Worm (Caenorhabditis elegans) whole organism, late embryonic: ENCODE data around the gene C18B2.2.
A peak's percentile ranks its signal among the peaks of the same experiment; 100 is the strongest.

Experiments
- K02D7.2 ChIP-seq: sonication (generic microtip); optimal IDR thresholded peaks from 2 replicates; lab custom pipeline; 2017; ENCODE audit warnings: mild to moderate bottlenecking, missing genetic modification characterization, missing compliant biosample characterization
- T23F11.4 ChIP-seq: fragments of 200-800 bp; sonication (Bioruptor generic); optimal IDR thresholded peaks from 2 replicates; lab custom pipeline; 2018; ENCODE audit warnings: mild to moderate bottlenecking, missing genetic modification characterization, missing compliant biosample characterization
- ahr-1 ChIP-seq: sonication (generic microtip); optimal IDR thresholded peaks from 2 replicates; lab custom pipeline; 2016; ENCODE audit warnings: missing genetic modification characterization, missing compliant biosample characterization
- ama-1 ChIP-seq: fragments of 150-350 bp; optimal IDR thresholded peaks from 2 replicates; lab custom pipeline; 2014
- ceh-19 ChIP-seq: fragments of 200-800 bp; sonication (Bioruptor generic); optimal IDR thresholded peaks from 2 replicates; lab custom pipeline; 2018; ENCODE audit warnings: mild to moderate bottlenecking, missing genetic modification characterization, missing compliant biosample characterization
- ceh-2 ChIP-seq: sonication (generic microtip); optimal IDR thresholded peaks from 2 replicates; lab custom pipeline; 2016; ENCODE audit warnings: missing genotype, missing genetic modification characterization, missing compliant biosample characterization
- ceh-45 ChIP-seq: fragments of 200-800 bp; sonication (Bioruptor generic); IDR thresholded peaks from 2 replicates; pipeline ENCODE4 v1.3.6; 2022; ENCODE audit warnings: missing genetic modification reagents, missing genetic modification characterization, missing compliant biosample characterization
- ceh-6 ChIP-seq: fragments of 200-800 bp; sonication (Bioruptor generic); optimal IDR thresholded peaks from 2 replicates; lab custom pipeline; 2018; ENCODE audit warnings: mild to moderate bottlenecking, missing genetic modification characterization, missing compliant biosample characterization
- ceh-9 ChIP-seq: sonication (generic microtip); optimal IDR thresholded peaks from 2 replicates; lab custom pipeline; 2016; ENCODE audit warnings: mild to moderate bottlenecking, missing genetic modification characterization, inconsistent platforms, missing compliant biosample characterization
- dmd-4 ChIP-seq: sonication (generic microtip); optimal IDR thresholded peaks from 2 replicates; lab custom pipeline; 2016; ENCODE audit warnings: borderline replicate concordance, missing genetic modification characterization, missing compliant biosample characterization
- elt-2 ChIP-seq: sonication (generic microtip); optimal IDR thresholded peaks from 2 replicates; lab custom pipeline; 2016; ENCODE audit warnings: missing genetic modification reagents, missing genetic modification characterization, missing compliant biosample characterization
- eyg-1 ChIP-seq: sonication (generic microtip); optimal IDR thresholded peaks from 2 replicates; lab custom pipeline; 2016; ENCODE audit warnings: missing genotype, missing genetic modification characterization, missing compliant biosample characterization
- fkh-10 ChIP-seq: fragments of 150-350 bp; optimal IDR thresholded peaks from 2 replicates; lab custom pipeline; 2014; ENCODE audit warnings: missing biosample characterization, missing genetic modification reagents, missing genetic modification characterization
- fkh-6 ChIP-seq: sonication (generic microtip); optimal IDR thresholded peaks from 2 replicates; lab custom pipeline; 2016; ENCODE audit warnings: missing genetic modification characterization, missing compliant biosample characterization
- gmeb-2 ChIP-seq: sonication (generic microtip); optimal IDR thresholded peaks from 2 replicates; lab custom pipeline; 2016; ENCODE audit warnings: missing genetic modification characterization, inconsistent platforms, missing compliant biosample characterization
- hlh-8 ChIP-seq: sonication (generic microtip); optimal IDR thresholded peaks from 2 replicates; lab custom pipeline; 2016; ENCODE audit warnings: missing genotype, missing genetic modification characterization, missing compliant biosample characterization
- lin-11 ChIP-seq: fragments of 200-800 bp; sonication (Bioruptor generic); optimal IDR thresholded peaks from 2 replicates; lab custom pipeline; 2018; ENCODE audit warnings: mild to moderate bottlenecking, missing genetic modification characterization, missing compliant biosample characterization
- madf-2 ChIP-seq: sonication (generic microtip); optimal IDR thresholded peaks from 2 replicates; lab custom pipeline; 2017; ENCODE audit warnings: missing genetic modification characterization, missing compliant biosample characterization
- mec-3 ChIP-seq: sonication (generic microtip); optimal IDR thresholded peaks from 2 replicates; lab custom pipeline; 2016; ENCODE audit warnings: borderline replicate concordance, missing genetic modification characterization, missing compliant biosample characterization
- nfya-1 ChIP-seq: sonication (generic microtip); optimal IDR thresholded peaks from 2 replicates; lab custom pipeline; 2017; ENCODE audit warnings: missing genetic modification characterization, mild to moderate bottlenecking, missing compliant biosample characterization, antibody characterized with exemption, moderate library complexity
- nhr-11 ChIP-seq: fragments of 150-350 bp; optimal IDR thresholded peaks from 2 replicates; lab custom pipeline; 2014; ENCODE audit warnings: missing biosample characterization, missing genetic modification characterization
- nhr-232 ChIP-seq: sonication (generic microtip); optimal IDR thresholded peaks from 2 replicates; lab custom pipeline; 2016; ENCODE audit warnings: missing genetic modification characterization, missing compliant biosample characterization
- odd-2 ChIP-seq: sonication (generic microtip); optimal IDR thresholded peaks from 2 replicates; lab custom pipeline; 2017; ENCODE audit warnings: antibody characterized with exemption, mild to moderate bottlenecking, missing genetic modification characterization, missing compliant biosample characterization
- pag-3 ChIP-seq: sonication (generic microtip); optimal IDR thresholded peaks from 2 replicates; lab custom pipeline; 2016; ENCODE audit warnings: missing compliant biosample characterization, missing genetic modification characterization, borderline replicate concordance
- pax-1 ChIP-seq: fragments of 150-350 bp; optimal IDR thresholded peaks from 2 replicates; lab custom pipeline; 2014; ENCODE audit warnings: missing biosample characterization, missing genetic modification characterization
- pha-2 ChIP-seq: sonication (generic microtip); optimal IDR thresholded peaks from 2 replicates; lab custom pipeline; 2017; ENCODE audit warnings: mild to moderate bottlenecking, missing genetic modification characterization, missing compliant biosample characterization
- pha-4 ChIP-seq: fragments of 150-350 bp; optimal IDR thresholded peaks from 2 replicates; lab custom pipeline; 2018; ENCODE audit warnings: missing biosample characterization, missing genetic modification reagents, missing genetic modification characterization
- pros-1 ChIP-seq: fragments of 150-350 bp; optimal IDR thresholded peaks from 2 replicates; lab custom pipeline; 2014; ENCODE audit warnings: missing biosample characterization, missing genetic modification reagents, missing genetic modification characterization
- sdc-2 ChIP-seq: sonication (generic microtip); optimal IDR thresholded peaks from 2 replicates; lab custom pipeline; 2016; ENCODE audit warnings: missing genotype, missing genetic modification characterization, missing compliant biosample characterization
- sox-2 ChIP-seq: fragments of 200-800 bp; sonication (Bioruptor generic); IDR thresholded peaks from 2 replicates; pipeline ENCODE4 v1.3.6; 2022; ENCODE audit warnings: missing genetic modification reagents, missing genetic modification characterization, missing compliant biosample characterization
- sox-4 ChIP-seq: sonication (generic microtip); optimal IDR thresholded peaks from 2 replicates; lab custom pipeline; 2017; ENCODE audit warnings: mild to moderate bottlenecking, missing genetic modification characterization, inconsistent platforms, missing compliant biosample characterization
- tbx-2 ChIP-seq: sonication (generic microtip); optimal IDR thresholded peaks from 2 replicates; lab custom pipeline; 2016; ENCODE audit warnings: missing genetic modification characterization, missing compliant biosample characterization
- tbx-7 ChIP-seq: sonication (generic microtip); optimal IDR thresholded peaks from 2 replicates; lab custom pipeline; 2016; ENCODE audit warnings: missing genotype, missing genetic modification characterization, missing compliant biosample characterization
- ttx-3 ChIP-seq: sonication (generic microtip); optimal IDR thresholded peaks from 2 replicates; lab custom pipeline; 2016; ENCODE audit warnings: missing genetic modification reagents, missing genetic modification characterization, missing compliant biosample characterization
- unc-3 ChIP-seq, 2 experiments: fragments of 200-800 bp in 1 of 2; sonication (Bioruptor generic) in 1 of 2; sonication (generic microtip) in 1 of 2; conservative IDR thresholded peaks in 1 of 2; optimal IDR thresholded peaks in 1 of 2; 2 replicates each; pipeline versions ENCODE4 v1.3.6 to Lab custom; 2016 to 2022; ENCODE audit warnings: missing compliant biosample characterization in 2 of 2, missing genetic modification characterization in 2 of 2, missing genetic modification reagents in 1 of 2
- unc-42 ChIP-seq: sonication (generic microtip); optimal IDR thresholded peaks from 2 replicates; lab custom pipeline; 2016; ENCODE audit warnings: missing genotype, missing genetic modification characterization, missing compliant biosample characterization
- zip-5 ChIP-seq: sonication (generic microtip); optimal IDR thresholded peaks from 2 replicates; lab custom pipeline; 2016; ENCODE audit warnings: missing genetic modification characterization, missing compliant biosample characterization
- ztf-16 ChIP-seq: sonication (generic microtip); optimal IDR thresholded peaks from 2 replicates; lab custom pipeline; 2017; ENCODE audit warnings: missing genetic modification characterization, missing compliant biosample characterization

Gene C18B2.2

ce11 chrX:3650100-3650809, 27.0 kb downstream of the C18B2.2 start, which contains the start of the genes sax-1 and R11G1.2 (continued):
- peak; percentile 56 for TF ChIP-seq sdc-2 (tag; lab: Kevin White, UChicago)
- TF ChIP-seq sox-2 (GFP tag; lab: Robert Waterston, UW): peak; percentile 53
- TF ChIP-seq nfya-1 (tag; lab: Kevin White, UChicago): peak; percentile 69
- TF ChIP-seq dmd-4: no peak
- TF ChIP-seq nhr-232 (tag; lab: Kevin White, UChicago): no peak
- TF ChIP-seq pag-3 (tag; lab: Kevin White, UChicago): no peak
- TF ChIP-seq ceh-2 (tag; lab: Kevin White, UChicago): peak; percentile 2
- TF ChIP-seq ahr-1 (tag; lab: Kevin White, UChicago): no peak
- TF ChIP-seq fkh-6: no peak
- TF ChIP-seq ama-1: no peak
- no peak for TF ChIP-seq fkh-10
- TF ChIP-seq ttx-3: no peak

- no peak for TF ChIP-seq fkh-6
- TF ChIP-seq unc-42 (tag; lab: Kevin White, UChicago): no peak
- no peak for TF ChIP-seq T23F11.4
- TF ChIP-seq ztf-16 (tag; lab: Kevin White, UChicago): no peak
- no peak for TF ChIP-seq ceh-45
- TF ChIP-seq ceh-9 (tag; lab: Kevin White, UChicago): no peak
- no peak for TF ChIP-seq pax-1
- no peak for TF ChIP-seq ceh-19 (GFP tag; lab: Kevin White, UChicago)
- TF ChIP-seq sdc-2 (tag; lab: Kevin White, UChicago): no peak
- no peak for TF ChIP-seq mec-3 (tag; lab: Kevin White, UChicago)
- TF ChIP-seq ahr-1 (tag; lab: Kevin White, UChicago): no peak
- no peak for TF ChIP-seq ttx-3
- TF ChIP-seq lin-11: no peak
- TF ChIP-seq elt-2 (tag; lab: Kevin White, UChicago): no peak
- TF ChIP-seq eyg-1 (tag; lab: Kevin White, UChicago): no peak
- no peak for TF ChIP-seq dmd-4
- no peak for TF ChIP-seq madf-2 (tag; lab: Kevin White, UChicago)
- TF ChIP-seq fkh-10: no peak
- no peak for TF ChIP-seq K02D7.2 (tag; lab: Kevin White, UChicago)
- TF ChIP-seq zip-5 (tag; lab: Kevin White, UChicago): no peak
Observed at ce11 chrX:3654623-3655022, 31.4 kb downstream of the C18B2.2 start, which contains the start of gene R11G1.11. R11G1.11 (plus strand) TSS chrX:3654923.

ce11 chrX:3655972-3656371, 32.7 kb downstream of the C18B2.2 start, which contains the start of gene R11G1.7:
R11G1.7 (plus strand) TSS chrX:3656272.
- TF ChIP-seq sox-4 (no peak), mec-3 (tag; lab: Kevin White, UChicago) (no peak), unc-3 (GFP tag; conservative IDR thresholded peaks at IDR 0.05; lab: Robert Waterston, UW) (no peak), unc-3 (tag; optimal IDR thresholded peaks at IDR 0.05; lab: Kevin White, UChicago) (no peak), pros-1 (tag; lab: Kevin White, UChicago) (no peak), pha-4 (tag; lab: Kevin White, UChicago) (no peak), odd-2 (no peak), tbx-7 (no peak), sdc-2 (tag; lab: Kevin White, UChicago) (no peak), gmeb-2 (tag; lab: Kevin White, UChicago) (no peak), nhr-11 (tag; lab: Kevin White, UChicago) (no peak)

ce11 chrX:3659192-3659591, 35.9 kb downstream of the C18B2.2 start, which contains the start of gene R11G1.1:
R11G1.1 (plus strand) TSS chrX:3659492.
- TF ChIP-seq T23F11.4 (no peak), ceh-6 (GFP tag; lab: Kevin White, UChicago) (no peak), hlh-8 (tag; lab: Kevin White, UChicago) (no peak), zip-5 (tag; lab: Kevin White, UChicago) (no peak), pag-3 (tag; lab: Kevin White, UChicago) (no peak), dmd-4 (no peak), gmeb-2 (tag; lab: Kevin White, UChicago) (no peak), ztf-16 (tag; lab: Kevin White, UChicago) (no peak), mec-3 (tag; lab: Kevin White, UChicago) (no peak), ama-1 (no peak), fkh-10 (no peak), pha-2 (no peak), nhr-232 (tag; lab: Kevin White, UChicago) (no peak), ceh-45 (no peak), tbx-2 (tag; lab: Kevin White, UChicago) (no peak)
